Worm (Caenorhabditis elegans): Measurements from ENCODE around the gene F21A3.3.

The F21A3.3 gene

DNA sequence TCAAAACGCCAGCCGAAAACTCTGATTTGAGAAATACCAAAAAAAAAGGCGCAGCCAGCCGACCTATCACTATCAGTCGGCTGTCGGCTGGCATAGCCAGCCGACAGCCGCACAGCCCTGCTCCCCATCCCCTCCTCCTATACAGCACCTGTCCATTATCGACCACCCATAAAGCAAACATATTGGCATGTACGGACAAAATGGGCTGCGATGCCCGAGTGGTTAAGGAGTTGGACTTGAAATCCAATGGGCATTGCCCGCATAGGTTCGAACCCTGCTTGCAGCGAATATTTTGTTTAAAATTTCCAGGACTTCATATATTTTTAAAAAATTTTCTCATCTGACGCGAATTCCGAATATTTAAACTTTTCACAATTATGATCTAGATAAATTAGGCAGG is 32.9 kb downstream of the F21A3.3 start:
- no peak for TF ChIP-seq unc-62 (GFP tag; optimal IDR thresholded peaks at IDR 0.05)

DNA sequence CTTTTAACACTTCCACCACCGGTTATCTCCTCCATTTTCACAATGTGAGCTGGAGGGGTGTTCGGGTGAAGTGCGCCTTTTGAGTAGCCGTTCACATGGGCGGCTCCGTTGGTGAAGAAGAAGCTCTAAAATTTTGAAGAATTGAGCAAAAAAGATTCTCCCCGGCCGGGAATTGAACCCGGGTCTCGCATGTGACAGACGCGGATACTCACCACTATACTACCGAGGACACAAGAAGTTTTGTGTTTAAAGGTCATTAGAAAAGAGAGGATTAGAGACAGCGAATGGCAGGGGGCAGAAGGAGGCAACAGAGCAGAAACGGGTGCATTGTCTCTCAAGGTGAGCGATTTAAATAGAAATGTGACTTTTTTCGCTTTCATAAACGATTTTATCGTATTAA is 34.1 kb downstream of the F21A3.3 start:
- no peak for TF ChIP-seq unc-62 (GFP tag; optimal IDR thresholded peaks at IDR 0.05)

DNA sequence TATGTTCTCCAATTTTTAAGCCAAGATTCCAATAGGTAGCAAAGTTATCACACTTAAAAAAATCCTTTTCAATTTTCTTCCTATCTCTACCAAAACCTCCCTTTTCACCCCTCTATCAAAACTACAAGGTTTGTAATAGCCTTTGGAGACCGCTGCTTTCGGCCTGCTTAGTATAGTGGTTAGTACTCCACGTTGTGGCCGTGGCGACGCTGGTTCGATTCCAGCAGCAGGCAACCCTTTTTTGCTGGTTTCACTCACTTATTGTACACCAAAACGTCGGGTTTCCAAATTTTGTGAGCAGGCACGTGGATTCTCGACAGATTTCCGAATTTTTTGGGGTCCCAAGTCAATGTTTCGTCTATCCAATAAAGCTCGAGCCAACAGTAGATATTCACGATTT is 36.4 kb downstream of the F21A3.3 start:
- TF ChIP-seq unc-62 (GFP tag; optimal IDR thresholded peaks at IDR 0.05) = no peak

DNA sequence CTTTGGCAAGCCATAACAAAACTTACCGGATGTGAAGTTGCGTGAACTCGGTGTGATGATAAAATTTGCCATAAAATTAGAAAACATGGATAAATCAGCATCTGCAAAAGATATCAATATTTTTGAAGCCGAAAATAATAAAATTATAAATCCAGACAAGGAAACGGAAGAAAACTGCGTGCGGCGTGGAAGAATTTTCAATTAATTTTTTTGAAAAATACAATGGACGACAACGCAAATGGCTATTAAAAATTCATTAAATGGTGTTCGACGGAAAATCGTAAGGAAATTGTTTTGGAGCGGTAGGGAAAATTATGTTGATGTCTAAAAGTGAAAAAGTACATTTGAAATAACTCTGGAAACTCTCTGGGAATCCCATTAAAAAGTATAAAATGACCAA is 41.5 kb downstream of the F21A3.3 start, which contains the start of gene acr-18:
Gene acr-18, minus strand, starts transcription at position 101 of the 400 bp plus-strand sequence.
- TF ChIP-seq unc-62 (GFP tag; optimal IDR thresholded peaks at IDR 0.05) = no peak

DNA sequence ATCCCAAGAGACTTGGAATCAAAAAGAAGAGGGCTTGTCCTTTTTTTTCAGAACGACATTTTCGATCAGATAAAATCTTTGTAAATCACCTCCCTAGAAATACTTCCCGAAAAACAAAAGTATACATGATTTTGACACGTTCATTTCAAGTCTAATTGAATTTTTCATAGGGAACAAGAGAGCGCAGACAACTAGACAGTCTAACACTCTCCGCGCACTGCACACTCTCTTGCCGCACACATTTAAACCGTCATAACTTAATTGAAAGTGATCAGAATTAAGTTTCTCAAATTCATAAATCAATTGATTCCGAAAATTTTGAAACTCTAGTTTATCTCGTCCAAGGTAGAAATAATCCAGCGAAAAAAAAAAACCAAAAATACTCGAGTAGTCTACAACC is 42.2 kb downstream of the F21A3.3 start:
- no peak for TF ChIP-seq unc-62 (GFP tag; optimal IDR thresholded peaks at IDR 0.05)

DNA sequence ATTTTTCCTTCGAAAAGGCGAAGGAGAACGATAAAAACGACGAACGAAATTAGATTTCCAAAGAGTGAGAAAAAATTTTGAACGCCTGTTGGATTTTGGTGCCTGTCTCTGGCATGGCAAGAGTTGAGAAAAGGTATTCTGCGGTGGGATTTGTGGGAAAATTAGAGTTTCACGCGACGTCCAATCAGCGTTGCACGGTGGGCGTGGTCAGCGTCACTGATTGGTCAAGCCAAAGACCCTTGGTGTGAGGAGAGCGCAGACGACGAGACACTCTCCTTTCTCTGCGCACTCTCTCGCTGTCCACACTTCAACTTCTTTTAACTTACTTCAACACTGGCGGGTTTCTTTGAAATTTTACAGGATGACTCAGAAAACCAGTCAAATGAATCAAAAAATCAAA is 45.0 kb downstream of the F21A3.3 start:
- no peak for TF ChIP-seq unc-62 (GFP tag; optimal IDR thresholded peaks at IDR 0.05)

DNA sequence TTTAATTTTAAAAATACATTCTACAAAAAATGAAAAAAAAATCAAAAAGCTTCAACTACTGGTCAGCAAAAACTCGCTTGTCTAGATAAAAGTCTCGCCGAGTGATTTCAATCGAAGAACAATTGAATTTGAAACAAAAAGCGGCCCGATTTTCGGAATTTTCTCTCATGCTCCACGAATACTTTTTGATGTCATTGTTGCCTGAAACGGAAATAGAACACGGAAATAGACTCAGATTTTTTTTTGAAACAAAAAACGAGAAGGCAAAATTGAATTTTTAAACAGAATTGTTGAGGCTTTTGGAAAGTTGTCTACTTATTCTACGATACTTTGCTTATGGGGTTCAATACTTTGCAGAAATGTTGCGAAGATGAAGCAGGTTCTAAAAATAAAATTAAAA is 46.0 kb downstream of the F21A3.3 start:
- TF ChIP-seq unc-62 (GFP tag; optimal IDR thresholded peaks at IDR 0.05) = no peak

DNA sequence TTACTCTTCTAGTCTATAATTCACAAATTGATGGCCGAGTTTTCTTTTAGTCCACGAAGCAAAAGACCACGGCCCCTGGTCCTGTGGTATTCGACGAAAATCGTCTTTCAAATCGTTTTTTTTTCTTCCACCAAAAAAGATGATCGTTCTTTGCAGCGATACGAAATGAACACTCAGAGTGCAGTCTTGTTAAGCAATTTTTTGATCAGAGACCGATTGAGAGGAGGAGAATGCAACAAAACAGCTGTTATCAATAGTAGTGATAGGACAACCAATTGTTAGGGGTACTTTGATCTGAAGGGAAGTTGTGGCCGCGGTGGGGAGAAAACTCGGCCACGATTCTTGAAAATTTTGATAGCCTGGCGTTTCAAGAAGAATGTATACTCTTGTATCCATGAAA is 46.5 kb downstream of the F21A3.3 start:
- TF ChIP-seq unc-62 (GFP tag; optimal IDR thresholded peaks at IDR 0.05) = no peak

DNA sequence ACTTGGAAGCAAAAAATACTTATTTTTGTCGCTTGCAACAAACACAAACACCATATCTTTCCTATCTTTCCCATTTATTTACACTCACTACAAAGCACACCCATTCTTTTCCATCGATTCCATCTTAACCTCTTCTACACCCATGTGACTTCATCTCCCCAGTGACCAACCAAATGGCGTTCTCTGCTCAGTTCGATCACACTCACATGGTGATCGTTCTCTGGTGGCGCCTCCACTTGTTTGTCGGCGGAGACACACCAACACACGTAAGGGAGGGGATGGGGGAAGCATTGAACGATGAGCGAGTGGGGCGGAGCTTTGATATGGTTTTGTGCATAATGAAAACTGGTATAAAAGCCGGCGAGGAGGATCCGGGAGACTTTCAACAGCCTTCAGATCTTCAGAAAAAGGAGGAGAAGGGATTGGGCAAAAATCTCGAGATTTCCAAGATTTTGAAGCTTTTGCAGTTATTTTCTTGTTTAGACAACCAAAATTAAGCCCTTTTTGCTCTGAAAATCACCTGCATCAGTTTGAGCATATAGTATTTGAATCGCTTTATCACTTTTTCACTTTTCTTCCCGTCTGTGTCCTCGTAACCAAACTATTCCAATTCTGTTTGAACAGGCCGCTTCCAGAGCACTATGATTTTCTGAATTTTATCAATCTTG is 49.1 kb downstream of the F21A3.3 start:
- no peak for TF ChIP-seq unc-62 (GFP tag; optimal IDR thresholded peaks at IDR 0.05)

DNA sequence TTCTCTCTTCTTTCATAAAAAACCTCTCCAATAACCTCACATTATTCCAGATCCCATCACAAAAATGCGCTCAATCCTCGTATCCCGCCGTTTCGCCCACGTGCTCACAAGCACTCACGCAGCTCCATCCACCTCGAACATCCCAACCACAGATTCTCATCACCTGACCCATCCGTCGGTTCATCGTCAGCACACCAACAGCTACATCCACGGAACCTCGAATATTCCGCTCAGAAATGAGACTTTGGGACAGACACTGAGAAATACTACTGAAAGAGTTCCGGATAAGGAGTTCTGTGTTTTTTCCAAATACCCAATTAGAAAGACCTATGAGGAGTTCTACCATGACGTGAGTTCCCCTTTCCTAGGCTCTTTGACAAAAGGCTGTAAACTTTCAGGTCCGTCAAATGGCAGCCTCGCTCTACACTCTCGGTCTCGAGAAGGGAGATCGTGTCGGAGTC is 49.9 kb downstream of the F21A3.3 start, which contains the start of gene acs-2:
Gene acs-2, plus strand, starts transcription at position 51 of the 461 bp plus-strand sequence.
- no peak for TF ChIP-seq unc-62 (GFP tag; optimal IDR thresholded peaks at IDR 0.05)

DNA sequence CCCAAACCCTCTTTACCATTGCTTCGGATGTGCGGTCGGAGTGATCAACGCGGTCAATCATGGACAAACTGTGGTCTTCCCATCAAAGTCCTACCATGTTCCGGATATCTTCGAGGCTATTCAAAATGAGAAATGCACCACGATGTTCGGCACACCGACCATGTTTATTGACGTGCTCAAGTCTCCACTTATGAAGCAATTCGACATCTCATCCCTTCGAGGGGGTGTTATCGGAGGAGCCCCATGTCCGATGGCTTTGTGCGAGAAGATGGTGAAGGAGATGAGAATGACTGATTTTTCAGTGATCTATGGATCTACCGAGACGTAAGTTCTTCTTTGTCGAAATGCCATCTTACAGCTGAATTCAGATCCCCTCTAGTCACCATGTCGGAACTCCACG is 50.9 kb downstream of the F21A3.3 start:
- no peak for TF ChIP-seq unc-62 (GFP tag; optimal IDR thresholded peaks at IDR 0.05)
